Worm (Caenorhabditis elegans) whole organism, L4 larva: Measurements from ENCODE around the gene pyc-1.

Experiments used
- D1046.2 ChIP-seq: fragments of 200-800 bp; sonication (Bioruptor generic); IDR thresholded peaks from 2 replicates; pipeline ENCODE4 v1.3.6; 2022; ENCODE audit warnings: missing genetic modification characterization, missing compliant biosample characterization
- F37D6.2 ChIP-seq: sonication (generic microtip); optimal IDR thresholded peaks from 2 replicates; lab custom pipeline; 2016; ENCODE audit warnings: mild to moderate bottlenecking, missing genetic modification characterization, missing compliant biosample characterization
- F49E8.2 ChIP-seq: sonication (generic microtip); optimal IDR thresholded peaks from 2 replicates; lab custom pipeline; 2016; ENCODE audit warnings: missing compliant biosample characterization, mild to moderate bottlenecking, missing genetic modification characterization, borderline replicate concordance
- T20F7.1 ChIP-seq: fragments of 200-800 bp; sonication (Bioruptor generic); optimal IDR thresholded peaks from 2 replicates; lab custom pipeline; 2018; ENCODE audit warnings: mild to moderate bottlenecking, missing genetic modification characterization, missing compliant biosample characterization
- T26A8.4 ChIP-seq: fragments of 200-800 bp; sonication (Bioruptor generic); IDR thresholded peaks from 2 replicates; pipeline ENCODE4 v1.3.6; 2022; ENCODE audit warnings: missing genetic modification characterization, missing compliant biosample characterization
- aha-1 ChIP-seq: fragments of 150-350 bp; peaks from one replicate; lab custom pipeline; 2014; ENCODE audit warnings: missing biosample characterization, missing genetic modification characterization
- ama-1 ChIP-seq: fragments of 150-350 bp; optimal IDR thresholded peaks from 2 replicates; lab custom pipeline; 2014; ENCODE audit warnings: inconsistent platforms, mixed read lengths
- arid-1 ChIP-seq: fragments of 200-800 bp; sonication (Bioruptor generic); conservative IDR thresholded peaks from 2 replicates; pipeline ENCODE4 v1.3.6; 2022; ENCODE audit warnings: missing genetic modification reagents, missing genetic modification characterization, missing compliant biosample characterization
- cey-2 ChIP-seq: sonication (generic microtip); optimal IDR thresholded peaks from 3 replicates; lab custom pipeline; 2017; ENCODE audit warnings: missing genetic modification characterization, mild to moderate bottlenecking, missing compliant biosample characterization, antibody characterized with exemption, borderline replicate concordance; ENCODE audit not compliant: insufficient read depth
- daf-19 ChIP-seq: fragments of 200-800 bp; sonication (Bioruptor generic); conservative IDR thresholded peaks from 2 replicates; pipeline ENCODE4 v1.3.6; 2022; ENCODE audit warnings: missing genetic modification characterization, missing compliant biosample characterization
- dpl-1 ChIP-seq: fragments of 150-350 bp; optimal IDR thresholded peaks from 2 replicates; lab custom pipeline; 2014; ENCODE audit warnings: missing biosample characterization, missing genetic modification reagents, missing genetic modification characterization
- dve-1 ChIP-seq: sonication (generic microtip); optimal IDR thresholded peaks from 2 replicates; lab custom pipeline; 2017; ENCODE audit warnings: antibody characterized with exemption, mild to moderate bottlenecking, missing genetic modification characterization, missing compliant biosample characterization; ENCODE audit not compliant: insufficient read depth
- egl-27 ChIP-seq: sonication (generic microtip); optimal IDR thresholded peaks from 3 replicates; lab custom pipeline; 2017; ENCODE audit warnings: missing biosample characterization, missing genetic modification reagents, missing genetic modification characterization
- egl-43 ChIP-seq: fragments of 200-800 bp; sonication (Bioruptor generic); IDR thresholded peaks from 2 replicates; pipeline ENCODE4 v1.3.6; 2022; ENCODE audit warnings: missing genetic modification reagents, missing genetic modification characterization, missing compliant biosample characterization
- fos-1 ChIP-seq: fragments of 150-350 bp; optimal IDR thresholded peaks from 2 replicates; lab custom pipeline; 2014; ENCODE audit warnings: missing biosample characterization, missing genetic modification characterization
- hlh-11 ChIP-seq: fragments of 200-800 bp; sonication (Bioruptor generic); optimal IDR thresholded peaks from 2 replicates; lab custom pipeline; 2018; ENCODE audit warnings: mild to moderate bottlenecking, missing genetic modification characterization, missing compliant biosample characterization
- hlh-30 ChIP-seq: sonication (generic microtip); optimal IDR thresholded peaks from 2 replicates; lab custom pipeline; 2017; ENCODE audit warnings: antibody characterized with exemption, mild to moderate bottlenecking, missing genetic modification characterization, missing compliant biosample characterization; ENCODE audit not compliant: insufficient read depth
- hmg-1.1 ChIP-seq: fragments of 200-800 bp; sonication (Bioruptor generic); IDR thresholded peaks from 2 replicates; pipeline ENCODE4 v1.3.6; 2022; ENCODE audit warnings: missing genetic modification reagents, missing genetic modification characterization, missing compliant biosample characterization
- jun-1 ChIP-seq: fragments of 150-350 bp; optimal IDR thresholded peaks from 2 replicates; lab custom pipeline; 2014; ENCODE audit warnings: missing biosample characterization, missing genetic modification reagents, missing genetic modification characterization
- lin-38 ChIP-seq: fragments of 200-800 bp; sonication (Bioruptor generic); IDR thresholded peaks from 2 replicates; pipeline ENCODE4 v1.3.6; 2022; ENCODE audit warnings: missing genetic modification reagents, missing genetic modification characterization, missing compliant biosample characterization
- lsy-2 ChIP-seq, 2 experiments: fragments of 150-350 bp in 1 of 2; sonication (generic microtip) in 1 of 2; optimal IDR thresholded peaks; 2 replicates each; lab custom pipeline; 2014 to 2017; ENCODE audit warnings: missing biosample characterization in 2 of 2, missing genetic modification characterization in 2 of 2
- madf-5 ChIP-seq, 2 experiments: fragments of 200-800 bp; sonication (Bioruptor generic); IDR thresholded peaks; 2 replicates each; pipeline ENCODE4 v1.3.6; 2022; ENCODE audit warnings: missing compliant biosample characterization in 2 of 2, missing genetic modification characterization in 2 of 2
- mes-2 ChIP-seq: sonication (generic microtip); optimal IDR thresholded peaks from 2 replicates; lab custom pipeline; 2016; ENCODE audit warnings: missing genotype, mild to moderate bottlenecking, missing genetic modification characterization, missing compliant biosample characterization; ENCODE audit not compliant: poor library complexity, severe bottlenecking
- nhr-102 ChIP-seq: sonication (generic microtip); optimal IDR thresholded peaks from 2 replicates; lab custom pipeline; 2016; ENCODE audit warnings: mild to moderate bottlenecking, missing genetic modification characterization, moderate library complexity, missing compliant biosample characterization
- nhr-28 ChIP-seq: fragments of 150-350 bp; optimal IDR thresholded peaks from 2 replicates; lab custom pipeline; 2014; ENCODE audit warnings: missing biosample characterization, missing genetic modification characterization
- nhr-42 ChIP-seq: fragments of 200-800 bp; sonication (Bioruptor generic); IDR thresholded peaks from 2 replicates; pipeline ENCODE4 v1.3.6; 2022; ENCODE audit warnings: missing genetic modification characterization, missing compliant biosample characterization
- rbr-2 ChIP-seq: sonication (generic microtip); optimal IDR thresholded peaks from 2 replicates; lab custom pipeline; 2016; ENCODE audit warnings: missing genotype, missing genetic modification characterization, missing compliant biosample characterization
- tra-1 ChIP-seq: fragments of 200-800 bp; sonication (Bioruptor generic); IDR thresholded peaks from 2 replicates; pipeline ENCODE4 v1.3.6; 2022; ENCODE audit warnings: missing genetic modification reagents, missing genetic modification characterization, missing compliant biosample characterization
- unc-130 ChIP-seq: sonication (generic microtip); optimal IDR thresholded peaks from 2 replicates; lab custom pipeline; 2016; ENCODE audit warnings: missing genetic modification reagents, missing genetic modification characterization, missing compliant biosample characterization
- unc-62 ChIP-seq, 3 experiments: fragments of 150-350 bp in 1 of 3; sonication (generic microtip); optimal IDR thresholded peaks in 2 of 3; peaks in 1 of 3; 1 replicate in 1 of 3; 2 replicates in 2 of 3; lab custom pipeline; 2014 to 2017; ENCODE audit warnings: missing biosample characterization in 3 of 3, missing genetic modification characterization in 3 of 3, missing genetic modification reagents in 3 of 3, missing genotype in 1 of 3
- vab-7 ChIP-seq: fragments of 200-800 bp; sonication (Bioruptor generic); IDR thresholded peaks from 2 replicates; pipeline ENCODE4 v1.3.6; 2022; ENCODE audit warnings: missing genetic modification reagents, missing genetic modification characterization, missing compliant biosample characterization
- zip-11 ChIP-seq: fragments of 200-800 bp; sonication (Bioruptor generic); IDR thresholded peaks from 2 replicates; pipeline ENCODE4 v1.3.6; 2022; ENCODE audit warnings: missing genetic modification characterization, missing compliant biosample characterization
- zip-2 ChIP-seq: fragments of 150-350 bp; optimal IDR thresholded peaks from 2 replicates; lab custom pipeline; 2014; ENCODE audit warnings: missing biosample characterization, missing genetic modification characterization
- ztf-11 ChIP-seq: fragments of 150-350 bp; optimal IDR thresholded peaks from 2 replicates; lab custom pipeline; 2014; ENCODE audit warnings: missing biosample characterization, missing genetic modification characterization

Gene pyc-1

DNA sequence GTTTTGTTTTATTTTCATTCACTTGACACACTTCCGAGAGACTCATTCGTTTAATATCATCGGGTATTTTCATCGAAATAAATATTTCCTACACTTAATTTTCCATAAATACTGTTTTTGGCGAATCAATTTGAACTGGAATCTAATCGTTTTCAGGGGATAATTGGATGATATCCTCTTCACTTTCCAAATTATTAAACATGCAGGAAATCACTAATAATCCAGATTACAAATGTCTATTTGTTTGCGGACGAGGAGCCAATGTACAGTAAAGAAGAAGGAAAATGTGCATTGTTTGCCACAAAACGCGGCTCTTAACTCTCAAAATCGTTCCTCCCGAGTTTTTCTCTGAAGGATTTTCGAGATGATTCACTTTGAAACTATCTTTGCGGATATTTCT is 45.8 kb downstream of the pyc-1 start, which contains the start of gene F55A11.6:
TSS of gene F55A11.6 (plus strand) at position 301 of the 400 bp plus-strand sequence.
- TF ChIP-seq fos-1 (tag; lab: Kevin White, UChicago) = no peak
- no peak for TF ChIP-seq nhr-42 (GFP tag; lab: Robert Waterston, UW)
- TF ChIP-seq madf-5 (GFP tag; IDR thresholded peaks at IDR 0.05; lab: Robert Waterston, UW) = no peak
- no peak for TF ChIP-seq egl-43
- no peak for TF ChIP-seq egl-27
- TF ChIP-seq rbr-2 = no peak
- no peak for TF ChIP-seq D1046.2 (GFP tag; lab: Robert Waterston, UW)
- no peak for TF ChIP-seq nhr-102 (tag; lab: Kevin White, UChicago)

DNA sequence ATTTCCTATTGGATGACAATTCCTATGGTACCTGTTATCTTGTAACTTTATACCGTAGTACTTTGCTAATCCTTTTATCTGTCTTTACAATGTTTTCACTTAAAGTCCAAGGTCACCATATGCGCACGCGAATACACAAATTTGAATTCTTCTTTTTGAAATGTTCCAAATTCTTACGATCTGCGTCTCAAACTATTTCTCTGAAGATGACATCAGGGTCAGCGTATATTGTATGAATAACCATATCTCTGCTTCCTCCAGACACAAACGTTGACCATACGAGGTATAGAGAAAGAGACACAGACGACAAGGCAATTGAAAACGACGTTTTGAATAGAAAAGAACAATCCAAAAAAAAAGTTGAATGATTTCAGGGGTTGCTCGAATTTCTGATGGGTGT is 48.4 kb downstream of the pyc-1 start:
- TF ChIP-seq unc-62 (GFP tag; optimal IDR thresholded peaks at IDR 0.05 in 1 of 2; lab: Kevin White, UChicago) (peak in 1 of 2 experiments; percentile 92), unc-62 (tag; optimal IDR thresholded peaks at IDR 0.05; lab: Kevin White, UChicago) (no peak), T26A8.4 (GFP tag; lab: Robert Waterston, UW) (no peak), T20F7.1 (GFP tag; lab: Kevin White, UChicago) (no peak), dve-1 (peak; percentile 57), D1046.2 (GFP tag; lab: Robert Waterston, UW) (no peak), nhr-28 (tag; lab: Kevin White, UChicago) (peak; percentile 34), lsy-2 (tag; optimal IDR thresholded peaks at IDR 0.05; lab: Kevin White, UChicago) (peak in 1 of 2 experiments; percentile 17), zip-11 (GFP tag; lab: Robert Waterston, UW) (no peak), hlh-11 (tag; lab: Kevin White, UChicago) (peak; percentile 5), dpl-1 (GFP tag; lab: Kevin White, UChicago) (no peak)

DNA sequence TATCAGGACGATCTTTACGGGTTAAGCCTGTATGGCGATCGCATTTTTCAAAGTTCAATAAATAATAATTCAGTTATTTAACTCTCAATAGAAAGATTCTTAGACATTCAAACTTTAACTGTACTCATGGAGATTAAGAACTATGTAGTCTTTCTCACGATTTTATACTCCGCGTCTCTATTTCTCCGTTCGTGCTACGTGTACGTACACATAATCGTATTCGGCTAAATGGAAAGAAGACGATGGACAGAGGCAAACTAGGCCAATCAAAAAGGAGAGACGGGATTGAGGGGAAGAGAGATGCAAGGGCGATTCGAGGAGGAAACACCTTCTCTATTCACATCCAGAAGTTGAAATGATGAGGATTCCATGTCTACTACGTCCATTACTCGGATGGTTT is 48.9 kb downstream of the pyc-1 start, which contains the start of gene bus-18:
TSS of gene bus-18 (plus strand) at position 301 of the 400 bp plus-strand sequence.
- TF ChIP-seq arid-1 (GFP tag; lab: Robert Waterston, UW) = no peak

DNA sequence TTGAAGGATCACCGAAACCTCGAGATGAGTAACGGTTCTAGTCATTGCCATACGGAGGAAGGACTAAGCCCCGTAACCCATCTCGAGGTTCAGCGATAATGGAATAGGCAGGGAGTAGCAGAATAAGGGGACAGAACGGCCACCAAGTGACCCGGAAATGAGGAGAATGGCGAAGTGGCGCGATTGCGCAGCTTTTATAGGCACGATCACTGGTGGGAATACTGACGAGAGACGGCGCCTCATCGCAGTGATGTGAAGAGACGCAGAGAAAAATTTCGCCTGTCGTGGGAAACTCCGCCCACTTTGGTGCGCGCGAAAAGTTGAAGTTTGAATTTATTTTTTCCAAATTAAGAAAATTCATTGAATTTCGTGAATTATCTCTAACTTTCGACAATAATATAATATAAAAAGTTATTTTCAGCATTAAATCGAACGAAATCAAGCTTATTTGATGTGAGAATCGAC is 52.2 kb downstream of the pyc-1 start, which contains the start of gene F55A11.4:
TSS of gene F55A11.4 (plus strand) at position 415 of the 465 bp plus-strand sequence.
- TF ChIP-seq jun-1 (tag; lab: Kevin White, UChicago) (no peak), F37D6.2 (tag; lab: Kevin White, UChicago) (no peak), nhr-42 (GFP tag; lab: Robert Waterston, UW) (no peak), T26A8.4 (GFP tag; lab: Robert Waterston, UW) (no peak), ztf-11 (tag; lab: Kevin White, UChicago) (no peak), unc-130 (GFP tag; lab: Kevin White, UChicago) (peak; percentile 33), ama-1 (lab: Kevin White, UChicago) (peak; percentile 82), vab-7 (GFP tag; lab: Robert Waterston, UW) (0 out of 2 replicates have a peak, but pooled peaks have one; percentile 16), hlh-30 (tag; lab: Kevin White, UChicago) (no peak), D1046.2 (GFP tag; lab: Robert Waterston, UW) (0 out of 2 replicates have a peak, but pooled peaks have one; percentile 62), arid-1 (GFP tag; lab: Robert Waterston, UW) (no peak), zip-2 (no peak), hlh-11 (tag; lab: Kevin White, UChicago) (peak; percentile 22), lin-38 (GFP tag; lab: Robert Waterston, UW) (no peak; the same call in 1 of the 2 replicates), mes-2 (tag; lab: Kevin White, UChicago) (peak; percentile 25), F49E8.2 (tag; lab: Kevin White, UChicago) (peak; percentile 4)

DNA sequence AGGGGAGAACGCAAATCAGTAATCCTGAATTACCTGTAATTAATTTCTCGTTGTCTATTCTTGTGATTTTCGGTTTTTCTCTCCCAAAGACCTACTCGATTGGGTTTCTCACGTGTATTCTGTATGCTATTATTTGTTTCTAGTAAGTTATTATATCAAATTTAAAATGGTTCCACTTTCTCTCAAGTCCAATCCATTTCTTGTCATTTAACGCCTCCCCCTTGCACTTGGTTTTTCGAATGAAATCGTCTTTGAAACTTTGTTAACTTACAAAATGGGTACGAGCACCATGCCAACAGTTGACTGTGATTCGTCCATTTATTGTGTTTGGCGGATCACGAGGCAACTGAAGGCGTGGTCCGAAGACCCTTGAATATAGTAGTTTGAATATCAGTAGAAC is 52.7 kb downstream of the pyc-1 start:
- peak; percentile 55 for TF ChIP-seq aha-1 (tag; lab: Kevin White, UChicago)
- TF ChIP-seq hmg-1.1 (GFP tag; lab: Robert Waterston, UW) = no peak
- peak in 1 of 2 experiments; percentile 92 for TF ChIP-seq unc-62 (GFP tag; optimal IDR thresholded peaks at IDR 0.05 in 1 of 2; lab: Kevin White, UChicago)
- TF ChIP-seq unc-62 (tag; optimal IDR thresholded peaks at IDR 0.05; lab: Kevin White, UChicago) = no peak
- no peak for TF ChIP-seq ztf-11 (tag; lab: Kevin White, UChicago)
- TF ChIP-seq daf-19 (GFP tag; lab: Robert Waterston, UW) = 0 out of 2 replicates have a peak, but pooled peaks have one; percentile 34
- TF ChIP-seq zip-2 = no peak
- TF ChIP-seq hlh-11 (tag; lab: Kevin White, UChicago) = no peak
- no peak for TF ChIP-seq cey-2 (tag; lab: Kevin White, UChicago)
- no peak for TF ChIP-seq tra-1 (GFP tag; lab: Robert Waterston, UW)
